Worm (Caenorhabditis elegans): Measurements from ENCODE around the gene grd-12.

Gene grd-12

DNA sequence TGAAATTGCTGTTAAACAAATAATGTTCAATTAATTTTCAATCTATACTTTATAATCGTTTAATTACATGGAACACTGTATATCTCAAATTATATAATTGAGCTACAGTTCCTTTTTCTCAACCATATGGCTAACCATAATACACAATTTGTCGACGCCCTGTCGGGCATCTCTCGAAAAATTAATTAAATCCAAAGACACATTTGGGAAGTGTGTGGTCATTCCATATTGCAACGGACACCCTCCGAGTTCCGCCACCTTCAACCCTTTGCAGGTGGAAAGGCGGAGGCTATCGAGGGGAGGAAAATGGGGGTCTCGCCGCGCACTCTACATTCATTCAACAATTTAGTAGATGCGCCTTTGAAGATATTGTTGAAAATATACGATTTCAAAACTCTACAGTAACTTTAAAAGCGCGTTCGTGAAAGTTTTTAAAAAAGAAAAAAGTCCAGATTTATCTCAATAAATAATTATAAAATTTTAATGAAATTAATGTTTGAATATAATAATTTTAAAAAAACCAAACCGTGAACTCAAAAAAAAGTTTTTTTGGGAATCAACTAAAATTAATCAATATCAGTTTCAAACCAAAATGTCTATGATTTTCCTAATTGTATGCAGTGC is 50.7 kb downstream of the grd-12 start, which contains the start of gene F14H8.8 (continued):
- TF ChIP-seq egl-43 (GFP tag; IDR thresholded peaks at IDR 0.05): 0 out of 2 replicates have a peak, but pooled peaks have one; percentile 39
- no peak for TF ChIP-seq zip-2 (tag; optimal IDR thresholded peaks at IDR 0.05)
- TF ChIP-seq ctbp-1 (GFP tag; IDR thresholded peaks at IDR 0.05): no peak
- TF ChIP-seq hmg-1.1 (GFP tag; IDR thresholded peaks at IDR 0.05): no peak
- no peak for TF ChIP-seq lin-15B (tag; optimal IDR thresholded peaks at IDR 0.05)
- peak; percentile 63; the same call in 1 of the 2 replicates for TF ChIP-seq T26A8.4 (GFP tag; IDR thresholded peaks at IDR 0.05)
- TF ChIP-seq mep-1 (tag; optimal IDR thresholded peaks at IDR 0.05): no peak
- TF ChIP-seq mes-2 (tag; optimal IDR thresholded peaks at IDR 0.05; ENCODE audit: poor library complexity, severe bottlenecking): no peak
- peak; percentile 41 for TF ChIP-seq nhr-6 (tag; optimal IDR thresholded peaks at IDR 0.05)
- peak; percentile 31; the same call in 1 of the 2 replicates for TF ChIP-seq arid-1 (GFP tag; conservative IDR thresholded peaks at IDR 0.05)
- TF ChIP-seq ZK546.5 (tag; optimal IDR thresholded peaks at IDR 0.05): no peak
- no peak for TF ChIP-seq nhr-42 (GFP tag; IDR thresholded peaks at IDR 0.05)
- no peak for TF ChIP-seq F26F4.8 (GFP tag; conservative IDR thresholded peaks at IDR 0.05)
- TF ChIP-seq ces-1 (GFP tag; optimal IDR thresholded peaks at IDR 0.05): no peak
- TF ChIP-seq madf-5 (GFP tag; IDR thresholded peaks at IDR 0.05): no peak
- TF ChIP-seq spr-1 (tag; optimal IDR thresholded peaks at IDR 0.05): no peak
- no peak for TF ChIP-seq T20F7.1 (GFP tag; optimal IDR thresholded peaks at IDR 0.05)
